Fruit fly (Drosophila melanogaster) whole organism, larva: Measurements from ENCODE around the gene Nepl4.

Experiments
- noc ChIP-seq: fragments of 200-800 bp; sonication (Bioruptor generic); optimal IDR thresholded peaks from 3 replicates; lab custom pipeline; 2019; ENCODE audit warnings: missing biosample characterization, mild to moderate bottlenecking, missing genetic modification characterization, moderate library complexity

Nepl4 gene

dm6 chr2L:6411089-6411757 is 43.5 kb downstream of the Nepl4 start, which contains the start of gene DIP-epsilon:
Gene DIP-epsilon, minus strand, starts transcription at chr2L:6411326.
- no peak for TF ChIP-seq noc (tag; lab: Kevin White, UChicago)

dm6 chr2L:6411953-6412352 is 44.3 kb downstream of the Nepl4 start, which contains the start of gene CG13982:
Gene CG13982, plus strand, starts transcription at chr2L:6412315.
- no peak for TF ChIP-seq noc (tag; lab: Kevin White, UChicago)
